Fruit fly (Drosophila melanogaster) whole organism, embryonic: ENCODE measurements around the gene Kdm5.

Experiments used
- Atf6 ChIP-seq: fragments of 200-800 bp; sonication (Bioruptor generic); IDR thresholded peaks from 2 replicates; pipeline ENCODE4 v1.3.6; 2022; ENCODE audit warnings: missing biosample characterization, missing genetic modification characterization
- CG11085 ChIP-seq: fragments of 200-800 bp; sonication (Bioruptor generic); IDR thresholded peaks from 2 replicates; pipeline ENCODE4 v1.3.6; 2022; ENCODE audit warnings: missing biosample characterization, missing genetic modification characterization
- CG12391 ChIP-seq: fragments of 200-800 bp; sonication (Bioruptor generic); optimal IDR thresholded peaks from 3 replicates; lab custom pipeline; 2018; ENCODE audit warnings: missing biosample characterization, mild to moderate bottlenecking, missing genetic modification characterization, moderate library complexity
- CG13123 ChIP-seq: fragments of 200-800 bp; sonication (Bioruptor generic); optimal IDR thresholded peaks from 2 replicates; lab custom pipeline; 2016; ENCODE audit warnings: missing biosample characterization, missing genetic modification characterization
- CG13287 ChIP-seq: fragments of 200-800 bp; sonication (Bioruptor generic); IDR thresholded peaks from 2 replicates; pipeline ENCODE4 v1.3.6; 2022; ENCODE audit warnings: missing biosample characterization, missing genetic modification characterization; ENCODE audit not compliant: partially characterized antibody
- CG18619 ChIP-seq: fragments of 200-800 bp; sonication (Bioruptor generic); optimal IDR thresholded peaks from 3 replicates; lab custom pipeline; 2017; ENCODE audit warnings: missing biosample characterization, mild to moderate bottlenecking, missing genetic modification characterization
- CG2712 ChIP-seq: fragments of 200-800 bp; optimal IDR thresholded peaks from 3 replicates; lab custom pipeline; 2019; ENCODE audit warnings: missing biosample characterization, mild to moderate bottlenecking, missing genetic modification characterization, moderate library complexity
- CG2875 ChIP-seq: fragments of 200-800 bp; sonication (Bioruptor generic); optimal IDR thresholded peaks from 2 replicates; lab custom pipeline; 2017; ENCODE audit warnings: missing biosample characterization, mild to moderate bottlenecking, missing genetic modification characterization, missing genetic modification reagents
- CG33557 ChIP-seq: fragments of 200-800 bp; sonication (Bioruptor generic); optimal IDR thresholded peaks from 2 replicates; lab custom pipeline; 2019; ENCODE audit warnings: missing biosample characterization, mild to moderate bottlenecking, missing genetic modification characterization, moderate library complexity
- CG4854 ChIP-seq: fragments of 200-800 bp; sonication (Bioruptor generic); optimal IDR thresholded peaks from 2 replicates; lab custom pipeline; 2016; ENCODE audit warnings: missing biosample characterization, missing genetic modification characterization, inconsistent platforms
- CG6175 ChIP-seq: fragments of 200-800 bp; sonication (Bioruptor generic); IDR thresholded peaks from 3 replicates; pipeline ENCODE4 v1.3.6; 2022; ENCODE audit warnings: missing biosample characterization, missing genetic modification characterization
- CG6683 ChIP-seq: fragments of 200-800 bp; sonication (Bioruptor generic); optimal IDR thresholded peaks from 2 replicates; lab custom pipeline; 2017; ENCODE audit warnings: missing biosample characterization, mild to moderate bottlenecking, missing genetic modification characterization, missing genetic modification reagents
- CG6791 ChIP-seq: fragments of 200-800 bp; sonication (Bioruptor generic); IDR thresholded peaks from 3 replicates; pipeline ENCODE4 v1.3.6; 2022; ENCODE audit warnings: missing biosample characterization, missing genetic modification characterization; ENCODE audit not compliant: partially characterized antibody
- CG7556 ChIP-seq: fragments of 200-800 bp; sonication (Bioruptor generic); optimal IDR thresholded peaks from 2 replicates; lab custom pipeline; 2017; ENCODE audit warnings: missing biosample characterization, mild to moderate bottlenecking, missing genetic modification characterization
- CG8281 ChIP-seq: fragments of 200-800 bp; sonication (Bioruptor generic); optimal IDR thresholded peaks from 2 replicates; lab custom pipeline; 2018; ENCODE audit warnings: missing biosample characterization, mild to moderate bottlenecking, missing genetic modification characterization, moderate library complexity
- CG9817 ChIP-seq: fragments of 200-800 bp; sonication (Bioruptor generic); optimal IDR thresholded peaks from 2 replicates; lab custom pipeline; 2018; ENCODE audit warnings: missing biosample characterization, mild to moderate bottlenecking, missing genetic modification characterization, moderate library complexity
- Chrac-16 ChIP-seq: fragments of 200-800 bp; sonication (Bioruptor generic); optimal IDR thresholded peaks from 3 replicates; lab custom pipeline; 2016; ENCODE audit warnings: missing biosample characterization, missing genetic modification characterization
- Doc3 ChIP-seq: fragments of 200-800 bp; sonication (Bioruptor generic); IDR thresholded peaks from 3 replicates; pipeline ENCODE4 v1.3.6; 2022; ENCODE audit warnings: missing biosample characterization, missing genetic modification characterization; ENCODE audit not compliant: partially characterized antibody
- E2f2 ChIP-seq: fragments of 200-800 bp; sonication (Bioruptor generic); IDR thresholded peaks from 2 replicates; pipeline ENCODE4 v1.3.6; 2022; ENCODE audit warnings: missing biosample characterization, missing genetic modification characterization
- Gsc ChIP-seq: fragments of 200-800 bp; sonication (Bioruptor generic); IDR thresholded peaks from 2 replicates; pipeline ENCODE4 v1.3.6; 2022; ENCODE audit warnings: missing biosample characterization, missing genetic modification characterization
- H2.0 ChIP-seq: fragments of 200-800 bp; sonication (Bioruptor generic); IDR thresholded peaks from 2 replicates; pipeline ENCODE4 v1.3.6; 2022; ENCODE audit warnings: missing biosample characterization, missing genetic modification characterization
- HLHmδ ChIP-seq: fragments of 200-800 bp; sonication (Bioruptor generic); optimal IDR thresholded peaks from 2 replicates; lab custom pipeline; 2018; ENCODE audit warnings: missing biosample characterization, mild to moderate bottlenecking, missing genetic modification characterization, moderate library complexity
- Hey ChIP-seq: fragments of 200-800 bp; sonication (Bioruptor generic); optimal IDR thresholded peaks from 3 replicates; lab custom pipeline; 2018; ENCODE audit warnings: missing biosample characterization, mild to moderate bottlenecking, missing genetic modification characterization
- HmgZ ChIP-seq: fragments of 200-800 bp; sonication (Bioruptor generic); optimal IDR thresholded peaks from 2 replicates; lab custom pipeline; 2018; ENCODE audit warnings: missing biosample characterization, mild to moderate bottlenecking, missing genetic modification characterization
- Med ChIP-seq: fragments of 200-800 bp; sonication (Bioruptor generic); peaks from one replicate; lab custom pipeline; 2016; ENCODE audit warnings: missing biosample characterization, missing genetic modification characterization, mild to moderate bottlenecking, inconsistent platforms, moderate library complexity
- NC2α ChIP-seq: fragments of 200-800 bp; sonication (Bioruptor generic); optimal IDR thresholded peaks from 2 replicates; lab custom pipeline; 2016; ENCODE audit warnings: missing biosample characterization, missing genetic modification characterization
- Nf-YB ChIP-seq: fragments of 200-800 bp; sonication (Bioruptor generic); optimal IDR thresholded peaks from 3 replicates; lab custom pipeline; 2019; ENCODE audit warnings: missing biosample characterization, mild to moderate bottlenecking, missing genetic modification characterization, moderate library complexity
- ab ChIP-seq: fragments of 200-800 bp; sonication (Bioruptor generic); optimal IDR thresholded peaks from 2 replicates; lab custom pipeline; 2016; ENCODE audit warnings: missing biosample characterization, missing genetic modification characterization
- ase ChIP-seq: fragments of 200-800 bp; sonication (Bioruptor generic); IDR thresholded peaks from 3 replicates; pipeline ENCODE4 v1.3.6; 2022; ENCODE audit warnings: missing biosample characterization, missing genetic modification characterization
- btn ChIP-seq: fragments of 200-800 bp; sonication (Bioruptor generic); optimal IDR thresholded peaks from 2 replicates; lab custom pipeline; 2016; ENCODE audit warnings: missing biosample characterization, missing genetic modification characterization
- fd3F ChIP-seq: fragments of 200-800 bp; sonication (Bioruptor generic); optimal IDR thresholded peaks from 2 replicates; lab custom pipeline; 2018; ENCODE audit warnings: missing biosample characterization, mild to moderate bottlenecking, missing genetic modification characterization, moderate library complexity
- fd64A ChIP-seq: fragments of 200-800 bp; sonication (Bioruptor generic); optimal IDR thresholded peaks from 3 replicates; lab custom pipeline; 2018; ENCODE audit warnings: missing biosample characterization, mild to moderate bottlenecking, missing genetic modification characterization
- gsb-n ChIP-seq: fragments of 200-800 bp; sonication (Bioruptor generic); optimal IDR thresholded peaks from 3 replicates; lab custom pipeline; 2018; ENCODE audit warnings: missing biosample characterization, mild to moderate bottlenecking, missing genetic modification characterization
- insv ChIP-seq, 2 experiments: fragments of 200-800 bp; sonication (Bioruptor generic); optimal IDR thresholded peaks; 3 replicates each; lab custom pipeline; 2016 to 2018; ENCODE audit warnings: missing biosample characterization in 2 of 2, missing genetic modification characterization in 2 of 2
- kah ChIP-seq: fragments of 200-800 bp; sonication (Bioruptor generic); optimal IDR thresholded peaks from 2 replicates; lab custom pipeline; 2018; ENCODE audit warnings: missing biosample characterization, mild to moderate bottlenecking, missing genetic modification characterization
- lab ChIP-seq: fragments of 200-800 bp; sonication (Bioruptor generic); optimal IDR thresholded peaks from 3 replicates; lab custom pipeline; 2017; ENCODE audit warnings: missing biosample characterization, missing genetic modification characterization, mild to moderate bottlenecking, moderate library complexity, missing genetic modification reagents
- nerfin-1 ChIP-seq: fragments of 200-800 bp; sonication (Bioruptor generic); optimal IDR thresholded peaks from 3 replicates; lab custom pipeline; 2019; ENCODE audit warnings: missing biosample characterization, mild to moderate bottlenecking, missing genetic modification characterization, moderate library complexity
- otp ChIP-seq: fragments of 200-800 bp; sonication (Bioruptor generic); IDR thresholded peaks from 3 replicates; pipeline ENCODE4, ENCODE4 v1.3.6; 2022; ENCODE audit warnings: missing biosample characterization, missing genetic modification characterization
- p53 ChIP-seq: fragments of 200-800 bp; sonication (Bioruptor generic); optimal IDR thresholded peaks from 2 replicates; lab custom pipeline; 2016; ENCODE audit warnings: missing biosample characterization, missing genetic modification characterization
- phol ChIP-seq: fragments of 200-800 bp; sonication (Bioruptor generic); optimal IDR thresholded peaks from 3 replicates; lab custom pipeline; 2018; ENCODE audit warnings: missing biosample characterization, mild to moderate bottlenecking, missing genetic modification characterization, moderate library complexity
- sc ChIP-seq, 3 experiments: fragments of >200 bp in 2 of 3; fragments of 200-800 bp in 1 of 3; sonication (Bioruptor generic) in 1 of 3; optimal IDR thresholded peaks; 2 replicates in 2 of 3; 3 replicates in 1 of 3; lab custom pipeline; 2017; ENCODE audit warnings: mild to moderate bottlenecking in 1 of 3, missing biosample characterization in 1 of 3, missing genetic modification characterization in 1 of 3, missing genetic modification reagents in 1 of 3
- scrt ChIP-seq: fragments of 200-800 bp; sonication (Bioruptor generic); optimal IDR thresholded peaks from 2 replicates; lab custom pipeline; 2018; ENCODE audit warnings: missing biosample characterization, mild to moderate bottlenecking, missing genetic modification characterization, moderate library complexity
- sim ChIP-seq: fragments of 200-800 bp; sonication (Bioruptor generic); IDR thresholded peaks from 2 replicates; pipeline ENCODE4 v1.3.6; 2022; ENCODE audit warnings: missing biosample characterization, missing genetic modification characterization
- sima ChIP-seq: fragments of 200-800 bp; sonication (Bioruptor generic); optimal IDR thresholded peaks from 2 replicates; lab custom pipeline; 2016; ENCODE audit warnings: missing biosample characterization, missing genetic modification characterization
- sna ChIP-seq: fragments of 200-800 bp; sonication (Bioruptor generic); IDR thresholded peaks from 2 replicates; pipeline ENCODE4 v1.3.6; 2022; ENCODE audit warnings: missing biosample characterization, missing genetic modification characterization; ENCODE audit not compliant: partially characterized antibody
- tio ChIP-seq: fragments of 200-800 bp; sonication (Bioruptor generic); optimal IDR thresholded peaks from 2 replicates; lab custom pipeline; 2017; ENCODE audit warnings: missing biosample characterization, missing genetic modification characterization, inconsistent platforms
- tx ChIP-seq: fragments of 200-800 bp; sonication (Bioruptor generic); optimal IDR thresholded peaks from 2 replicates; lab custom pipeline; 2016; ENCODE audit warnings: missing biosample characterization, missing genetic modification characterization
- zfh2 ChIP-seq: fragments of 200-800 bp; sonication (Bioruptor generic); optimal IDR thresholded peaks from 2 replicates; lab custom pipeline; 2016; ENCODE audit warnings: missing biosample characterization, missing genetic modification characterization

Gene Kdm5

DNA sequence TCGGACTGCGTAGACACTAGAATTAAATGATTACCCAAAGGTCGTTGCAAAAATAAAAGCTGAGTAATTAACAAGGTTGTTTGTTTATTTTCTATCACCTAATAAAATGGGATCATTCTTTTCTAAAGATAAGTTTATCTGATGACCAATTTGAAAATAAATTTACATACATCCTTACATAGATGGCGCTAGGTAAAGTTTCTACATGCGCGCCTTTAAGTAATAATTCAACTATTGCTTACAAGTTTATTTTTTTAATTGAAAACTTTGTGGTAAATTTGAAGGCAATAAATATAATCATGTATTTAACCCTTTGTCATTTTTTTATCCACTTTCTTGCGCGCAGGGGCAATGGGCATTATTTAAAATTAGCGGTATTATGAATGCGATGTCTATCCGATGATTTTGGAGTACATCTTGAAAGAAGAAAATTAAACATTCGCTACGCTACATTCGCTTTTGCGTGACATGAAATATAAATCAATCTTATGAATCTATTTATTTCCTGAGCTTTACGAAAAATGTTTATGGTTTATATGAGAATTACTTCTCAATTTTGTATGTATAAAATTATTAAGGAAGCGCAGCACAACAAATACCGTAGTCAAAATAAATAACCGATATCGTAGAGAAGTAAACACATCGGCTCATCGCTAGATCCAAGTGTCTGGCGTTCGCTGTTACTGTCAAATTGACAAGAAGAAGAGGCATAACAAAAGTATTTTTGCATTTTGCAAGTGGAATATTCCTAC is 50.4 kb downstream of the Kdm5 start, which contains the start of gene CG9044 (continued):
- peak; percentile 91 for TF ChIP-seq Doc3 (GFP tag; lab: Robert Waterston, UW)
- TF ChIP-seq CG7556 (GFP tag; lab: Kevin White, UChicago), result no peak
- TF ChIP-seq tx (GFP tag; lab: Kevin White, UChicago), result peak; percentile 39
- TF ChIP-seq ab (GFP tag; lab: Kevin White, UChicago), result no peak
- peak; percentile 91 for TF ChIP-seq CG13287 (GFP tag; lab: Robert Waterston, UW)
- TF ChIP-seq gsb-n (tag; lab: Kevin White, UChicago), result no peak
- TF ChIP-seq scrt (GFP tag; lab: Kevin White, UChicago), result no peak
- no peak for TF ChIP-seq HLHmδ (GFP tag; lab: Kevin White, UChicago)
- TF ChIP-seq otp (GFP tag; lab: Robert Waterston, UW), result no peak
- no peak for TF ChIP-seq btn (GFP tag; lab: Kevin White, UChicago)
- no peak for TF ChIP-seq CG6175 (GFP tag; lab: Robert Waterston, UW)
- TF ChIP-seq CG11085, result no peak
- TF ChIP-seq fd3F (GFP tag; lab: Kevin White, UChicago), result peak; percentile 46
- TF ChIP-seq Chrac-16 (GFP tag; lab: Kevin White, UChicago), result peak; percentile 61
- TF ChIP-seq CG33557 (GFP tag; lab: Kevin White, UChicago), result peak; percentile 7
- no peak for TF ChIP-seq Hey (tag; lab: Kevin White, UChicago)
- no peak for TF ChIP-seq Atf6 (GFP tag; lab: Robert Waterston, UW)
- TF ChIP-seq p53 (GFP tag; lab: Kevin White, UChicago), result no peak
- TF ChIP-seq sc (optimal IDR thresholded peaks at IDR 0.05; lab: Kevin White, UChicago), result no peak
- TF ChIP-seq sc (GFP tag; optimal IDR thresholded peaks at IDR 0.05; lab: Kevin White, UChicago), result peak; percentile 1
- TF ChIP-seq CG6791 (GFP tag; lab: Robert Waterston, UW), result peak; percentile 88
- peak in 1 of 2 experiments; percentile 20 for TF ChIP-seq insv (GFP tag; optimal IDR thresholded peaks at IDR 0.05; lab: Kevin White, UChicago)
- peak; percentile 48 for TF ChIP-seq NC2α
- TF ChIP-seq CG6683 (GFP tag; lab: Kevin White, UChicago), result no peak
- no peak for TF ChIP-seq nerfin-1 (tag; lab: Kevin White, UChicago)
- TF ChIP-seq CG2875 (GFP tag; lab: Kevin White, UChicago), result no peak
- no peak for TF ChIP-seq lab (GFP tag; lab: Kevin White, UChicago)
- TF ChIP-seq sna (GFP tag; lab: Robert Waterston, UW), result peak; percentile 93
- peak; percentile 57 for TF ChIP-seq CG9817 (tag; lab: Kevin White, UChicago)
- peak; percentile 76 for TF ChIP-seq E2f2
- peak; percentile 77 for TF ChIP-seq CG12391 (tag; lab: Kevin White, UChicago)
- no peak for TF ChIP-seq H2.0
- no peak for TF ChIP-seq Gsc
- TF ChIP-seq CG2712 (tag; lab: Kevin White, UChicago), result peak; percentile 67
- no peak for TF ChIP-seq fd64A (GFP tag; lab: Kevin White, UChicago)
- no peak for TF ChIP-seq sim
- TF ChIP-seq sima (GFP tag; lab: Kevin White, UChicago), result no peak
- TF ChIP-seq kah (GFP tag; lab: Kevin White, UChicago), result no peak
- TF ChIP-seq tio (GFP tag; lab: Kevin White, UChicago), result peak; percentile 62
- no peak for TF ChIP-seq ase (GFP tag; lab: Robert Waterston, UW)
- TF ChIP-seq phol (tag; lab: Kevin White, UChicago), result peak; percentile 78
- TF ChIP-seq Nf-YB (GFP tag; lab: Kevin White, UChicago), result no peak
- peak; percentile 66 for TF ChIP-seq HmgZ (tag; lab: Kevin White, UChicago)
- TF ChIP-seq zfh2, result peak; percentile 83
- peak; percentile 16 for TF ChIP-seq CG4854 (GFP tag; lab: Kevin White, UChicago)
- TF ChIP-seq CG8281 (tag; lab: Kevin White, UChicago), result no peak
- TF ChIP-seq CG18619 (GFP tag; lab: Kevin White, UChicago), result peak; percentile 54
- peak; percentile 11 for TF ChIP-seq CG13123 (GFP tag; lab: Kevin White, UChicago)
- TF ChIP-seq Med (GFP tag; lab: Kevin White, UChicago), result peak; percentile 93
